Worm (Caenorhabditis elegans): ENCODE measurements around the gene R148.7.

The R148.7 gene

ce11 chrIII:3174985-3175384 lies 23.2 kb downstream of the R148.7 start, which contains the start of gene R148.3 (continued):
- TF ChIP-seq nfya-2 (GFP tag; IDR thresholded peaks at IDR 0.05) (no peak), Y67H2A.10 (GFP tag; conservative IDR thresholded peaks at IDR 0.05) (no peak; the same call in 1 of the 2 replicates), snpc-1.1 (tag; optimal IDR thresholded peaks at IDR 0.05; ENCODE audit: insufficient read depth) (peak; percentile 47), tbx-9 (tag; optimal IDR thresholded peaks at IDR 0.05; ENCODE audit: borderline replicate concordance) (no peak), mes-4 (tag; optimal IDR thresholded peaks at IDR 0.05) (no peak), dpff-1 (tag; optimal IDR thresholded peaks at IDR 0.05) (no peak), F23B12.7 (tag; optimal IDR thresholded peaks at IDR 0.05; ENCODE audit: insufficient read depth) (no peak), rpc-1 (optimal IDR thresholded peaks at IDR 0.05) (peak; percentile 27), rpc-1 (tag; optimal IDR thresholded peaks at IDR 0.05) (no peak), dox-1 (GFP tag; IDR thresholded peaks at IDR 0.05) (peak; percentile 28; the same call in 1 of the 2 replicates), ztf-3 (GFP tag; optimal IDR thresholded peaks at IDR 0.05) (no peak), Y53G8AR.9 (GFP tag; conservative IDR thresholded peaks at IDR 0.05) (no peak), ztf-28 (GFP tag; IDR thresholded peaks at IDR 0.05) (no peak), hmg-1.2 (GFP tag; IDR thresholded peaks at IDR 0.05) (peak; percentile 31; the same call in 1 of the 2 replicates), madf-6 (GFP tag; IDR thresholded peaks at IDR 0.05) (peak; percentile 65), lsl-1 (GFP tag; optimal IDR thresholded peaks at IDR 0.05) (peak; percentile 32), pbrm-1 (GFP tag; IDR thresholded peaks at IDR 0.05) (peak; percentile 44; the same call in 1 of the 2 replicates), sptf-2 (GFP tag; optimal IDR thresholded peaks at IDR 0.05) (no peak), F39B2.1 (GFP tag; IDR thresholded peaks at IDR 0.05) (no peak), egl-44 (GFP tag; IDR thresholded peaks at IDR 0.05) (no peak), die-1 (tag; optimal IDR thresholded peaks at IDR 0.05) (no peak), F49E8.2 (tag; optimal IDR thresholded peaks at IDR 0.05; ENCODE audit: insufficient read depth) (peak; percentile 41), ceh-58 (GFP tag; IDR thresholded peaks at IDR 0.05) (no peak), lin-35 (GFP tag; optimal IDR thresholded peaks at IDR 0.05) (peak in 1 of 3 experiments; percentile 28), nhr-179 (tag; optimal IDR thresholded peaks at IDR 0.05) (no peak), ztf-22 (GFP tag; optimal IDR thresholded peaks at IDR 0.05) (no peak), lin-54 (GFP tag; optimal IDR thresholded peaks at IDR 0.05) (no peak), mcd-1 (GFP tag; IDR thresholded peaks at IDR 0.05) (peak; percentile 58), lin-40 (tag; optimal IDR thresholded peaks at IDR 0.05) (peak; percentile 18), atf-7 (tag; optimal IDR thresholded peaks at IDR 0.05) (no peak)

ce11 chrIII:3171382-3171781 lies 26.8 kb downstream of the R148.7 start, which contains the start of gene R148.4:
Gene R148.4, plus strand, starts transcription at chrIII:3171592.
- TF ChIP-seq pbrm-1 (GFP tag; IDR thresholded peaks at IDR 0.05) (peak; percentile 61; the same call in 1 of the 2 replicates), hmg-1.2 (GFP tag; IDR thresholded peaks at IDR 0.05) (peak; percentile 50), D2030.7 (GFP tag; IDR thresholded peaks at IDR 0.05) (peak; percentile 87), hmg-20 (GFP tag; IDR thresholded peaks at IDR 0.05) (no peak), F33H1.4 (GFP tag; IDR thresholded peaks at IDR 0.05) (peak; percentile 97), ceh-91 (GFP tag; IDR thresholded peaks at IDR 0.05) (peak; percentile 88), ztf-18 (tag; optimal IDR thresholded peaks at IDR 0.05) (peak; percentile 52), tbp1 (GFP tag; optimal IDR thresholded peaks at IDR 0.05) (peak; percentile 54), dox-1 (GFP tag; IDR thresholded peaks at IDR 0.05) (peak; percentile 73), dpl-1 (GFP tag; optimal IDR thresholded peaks at IDR 0.05) (peak; percentile 51), lin-54 (GFP tag; optimal IDR thresholded peaks at IDR 0.05) (peak; percentile 67), F37B4.10 (GFP tag; IDR thresholded peaks at IDR 0.05) (no peak), snpc-3.4 (tag; optimal IDR thresholded peaks at IDR 0.05) (peak; percentile 58), let-526 (GFP tag; IDR thresholded peaks at IDR 0.05) (no peak), attf-3 (GFP tag; conservative IDR thresholded peaks at IDR 0.05) (no peak), ztf-22 (GFP tag; optimal IDR thresholded peaks at IDR 0.05) (no peak), ekl-4 (GFP tag; IDR thresholded peaks at IDR 0.05) (0 out of 2 replicates have a peak, but pooled peaks have one; percentile 32), rcor-1 (GFP tag; IDR thresholded peaks at IDR 0.05) (0 out of 2 replicates have a peak, but pooled peaks have one; percentile 25), ceh-79 (tag; optimal IDR thresholded peaks at IDR 0.05) (no peak), lsl-1 (GFP tag; optimal IDR thresholded peaks at IDR 0.05) (peak; percentile 98), madf-6 (GFP tag; IDR thresholded peaks at IDR 0.05) (peak; percentile 95), mcd-1 (GFP tag; IDR thresholded peaks at IDR 0.05) (peak; percentile 63), ceh-58 (GFP tag; IDR thresholded peaks at IDR 0.05) (no peak), hsf-1 (GFP tag; IDR thresholded peaks at IDR 0.05) (0 out of 2 replicates have a peak, but pooled peaks have one; percentile 46), madf-8 (GFP tag; conservative IDR thresholded peaks at IDR 0.05) (peak; percentile 89), lag-1 (GFP tag; IDR thresholded peaks at IDR 0.05) (no peak)
